Worm (Caenorhabditis elegans) whole organism, L4 larva: ENCODE results near the gene F27E5.3.

Experiments used
- F10B5.3 ChIP-seq: sonication (generic microtip); optimal IDR thresholded peaks from 2 replicates; lab custom pipeline; 2016; ENCODE audit warnings: mild to moderate bottlenecking, missing genetic modification characterization, missing compliant biosample characterization
- F26F4.8 ChIP-seq: fragments of 200-800 bp; sonication (Bioruptor generic); conservative IDR thresholded peaks from 2 replicates; pipeline ENCODE4 v1.3.6; 2022; ENCODE audit warnings: missing genetic modification characterization, missing compliant biosample characterization
- F37D6.2 ChIP-seq: sonication (generic microtip); optimal IDR thresholded peaks from 2 replicates; lab custom pipeline; 2016; ENCODE audit warnings: mild to moderate bottlenecking, missing genetic modification characterization, missing compliant biosample characterization
- R02D3.7 ChIP-seq: fragments of 150-350 bp; sonication (generic microtip); optimal IDR thresholded peaks from 3 replicates; lab custom pipeline; 2014; ENCODE audit warnings: missing biosample characterization, missing genetic modification characterization
- T26A8.4 ChIP-seq: fragments of 200-800 bp; sonication (Bioruptor generic); IDR thresholded peaks from 2 replicates; pipeline ENCODE4 v1.3.6; 2022; ENCODE audit warnings: missing genetic modification characterization, missing compliant biosample characterization
- Y48G9A.11 ChIP-seq: fragments of 200-800 bp; sonication (Bioruptor generic); IDR thresholded peaks from 2 replicates; pipeline ENCODE4 v1.3.6; 2022; ENCODE audit warnings: missing genetic modification reagents, missing genetic modification characterization, missing compliant biosample characterization
- aha-1 ChIP-seq: fragments of 150-350 bp; peaks from one replicate; lab custom pipeline; 2014; ENCODE audit warnings: missing biosample characterization, missing genetic modification characterization
- aly-2 ChIP-seq: sonication (generic microtip); optimal IDR thresholded peaks from 2 replicates; lab custom pipeline; 2018; ENCODE audit warnings: missing biosample characterization, missing genetic modification characterization
- ceh-20 ChIP-seq: fragments of 200-800 bp; sonication (Bioruptor generic); IDR thresholded peaks from 2 replicates; pipeline ENCODE4 v1.3.6; 2022; ENCODE audit warnings: missing genetic modification reagents, missing genetic modification characterization, missing compliant biosample characterization
- ceh-28 ChIP-seq: fragments of 150-350 bp; optimal IDR thresholded peaks from 2 replicates; lab custom pipeline; 2014; ENCODE audit warnings: missing biosample characterization, missing genetic modification reagents, missing genetic modification characterization
- ceh-62 ChIP-seq: sonication (generic microtip); optimal IDR thresholded peaks from 2 replicates; lab custom pipeline; 2017; ENCODE audit warnings: missing biosample characterization, missing genetic modification characterization
- daf-16 ChIP-seq, 3 experiments: sonication (generic microtip); optimal IDR thresholded peaks; 2 replicates each; lab custom pipeline; 2016 to 2017; ENCODE audit warnings: missing genetic modification characterization in 3 of 3, missing genetic modification reagents in 3 of 3, mild to moderate bottlenecking in 2 of 3, missing compliant biosample characterization in 2 of 3, missing biosample characterization in 1 of 3, moderate library complexity in 1 of 3
- dmd-6 ChIP-seq: fragments of 200-800 bp; sonication (Bioruptor generic); IDR thresholded peaks from 2 replicates; pipeline ENCODE4 v1.3.6; 2022; ENCODE audit warnings: missing genetic modification reagents, missing genetic modification characterization, missing compliant biosample characterization
- dmd-8 ChIP-seq: fragments of 200-800 bp; sonication (Bioruptor generic); IDR thresholded peaks from 2 replicates; pipeline ENCODE4 v1.3.6; 2022; ENCODE audit warnings: missing genetic modification characterization, missing compliant biosample characterization
- egl-43 ChIP-seq: fragments of 200-800 bp; sonication (Bioruptor generic); IDR thresholded peaks from 2 replicates; pipeline ENCODE4 v1.3.6; 2022; ENCODE audit warnings: missing genetic modification reagents, missing genetic modification characterization, missing compliant biosample characterization
- fos-1 ChIP-seq: fragments of 150-350 bp; optimal IDR thresholded peaks from 2 replicates; lab custom pipeline; 2014; ENCODE audit warnings: missing biosample characterization, missing genetic modification characterization
- hif-1 ChIP-seq, 2 experiments: sonication (generic microtip); optimal IDR thresholded peaks; 2 replicates each; lab custom pipeline; 2016 to 2017; ENCODE audit warnings: missing compliant biosample characterization in 2 of 2, missing genetic modification characterization in 2 of 2, missing genetic modification reagents in 2 of 2, missing genotype in 2 of 2, mild to moderate bottlenecking in 1 of 2
- hlh-11 ChIP-seq: fragments of 200-800 bp; sonication (Bioruptor generic); optimal IDR thresholded peaks from 2 replicates; lab custom pipeline; 2018; ENCODE audit warnings: mild to moderate bottlenecking, missing genetic modification characterization, missing compliant biosample characterization
- mes-2 ChIP-seq: sonication (generic microtip); optimal IDR thresholded peaks from 2 replicates; lab custom pipeline; 2016; ENCODE audit warnings: missing genotype, mild to moderate bottlenecking, missing genetic modification characterization, missing compliant biosample characterization; ENCODE audit not compliant: poor library complexity, severe bottlenecking
- mxl-3 ChIP-seq: fragments of 200-800 bp; sonication (Bioruptor generic); optimal IDR thresholded peaks from 2 replicates; lab custom pipeline; 2018; ENCODE audit warnings: mild to moderate bottlenecking, missing genetic modification characterization, missing compliant biosample characterization
- nhr-10 ChIP-seq: fragments of 150-350 bp; optimal IDR thresholded peaks from 2 replicates; lab custom pipeline; 2014; ENCODE audit warnings: missing biosample characterization, missing genetic modification characterization
- nhr-237 ChIP-seq: sonication (generic microtip); optimal IDR thresholded peaks from 2 replicates; lab custom pipeline; 2017; ENCODE audit warnings: missing biosample characterization, missing genetic modification characterization
- nhr-42 ChIP-seq: fragments of 200-800 bp; sonication (Bioruptor generic); IDR thresholded peaks from 2 replicates; pipeline ENCODE4 v1.3.6; 2022; ENCODE audit warnings: missing genetic modification characterization, missing compliant biosample characterization
- nhr-6 ChIP-seq: fragments of 150-350 bp; optimal IDR thresholded peaks from 2 replicates; lab custom pipeline; 2014; ENCODE audit warnings: missing biosample characterization, missing genetic modification characterization
- nhr-77 ChIP-seq: fragments of 150-350 bp; optimal IDR thresholded peaks from 2 replicates; lab custom pipeline; 2014; ENCODE audit warnings: missing biosample characterization, missing genetic modification characterization
- php-3 ChIP-seq: fragments of 200-800 bp; sonication (Bioruptor generic); IDR thresholded peaks from 2 replicates; pipeline ENCODE4 v1.3.6; 2022; ENCODE audit warnings: missing genetic modification reagents, missing genetic modification characterization, missing compliant biosample characterization
- snpc-4 ChIP-seq: fragments of 150-350 bp; optimal IDR thresholded peaks from 2 replicates; lab custom pipeline; 2014; ENCODE audit warnings: missing biosample characterization, missing genetic modification characterization
- tag-97 ChIP-seq: fragments of 200-800 bp; sonication (Bioruptor generic); IDR thresholded peaks from 2 replicates; pipeline ENCODE4 v1.3.6; 2022; ENCODE audit warnings: missing genetic modification characterization, missing compliant biosample characterization
- tra-1 ChIP-seq: fragments of 200-800 bp; sonication (Bioruptor generic); IDR thresholded peaks from 2 replicates; pipeline ENCODE4 v1.3.6; 2022; ENCODE audit warnings: missing genetic modification reagents, missing genetic modification characterization, missing compliant biosample characterization
- unc-62 ChIP-seq, 3 experiments: fragments of 150-350 bp in 1 of 3; sonication (generic microtip); optimal IDR thresholded peaks in 2 of 3; peaks in 1 of 3; 1 replicate in 1 of 3; 2 replicates in 2 of 3; lab custom pipeline; 2014 to 2017; ENCODE audit warnings: missing biosample characterization in 3 of 3, missing genetic modification characterization in 3 of 3, missing genetic modification reagents in 3 of 3, missing genotype in 1 of 3
- zag-1 ChIP-seq: fragments of 150-350 bp; optimal IDR thresholded peaks from 2 replicates; lab custom pipeline; 2014; ENCODE audit warnings: missing biosample characterization, missing genetic modification characterization
- ztf-7 ChIP-seq: fragments of 150-350 bp; optimal IDR thresholded peaks from 2 replicates; lab custom pipeline; 2014; ENCODE audit warnings: missing biosample characterization, missing genetic modification characterization

Gene F27E5.3

DNA sequence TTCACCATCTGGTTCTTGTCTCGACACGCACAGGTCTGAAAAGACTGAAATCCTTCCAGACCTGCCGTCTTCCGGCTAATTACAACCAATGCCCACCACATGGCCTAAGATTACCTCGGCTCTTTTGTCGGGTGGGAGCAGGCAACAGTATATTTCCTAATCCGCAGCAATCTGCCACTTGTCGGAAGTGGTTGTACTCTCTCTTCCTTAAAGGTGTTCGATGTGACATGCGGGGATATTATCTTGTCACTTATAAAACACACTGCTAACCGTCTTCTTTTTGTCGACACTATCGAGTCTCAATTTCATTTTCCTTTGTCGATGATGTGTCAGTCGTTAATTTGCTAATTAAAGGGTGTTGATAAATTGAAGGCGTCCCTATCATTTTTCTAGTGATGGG lies at the start of gene F27E5.3:
Gene F27E5.3 (minus strand): TSS at position 101 of the 400 bp plus-strand sequence.
- no peak for TF ChIP-seq dmd-8 (GFP tag; lab: Robert Waterston, UW)
- no peak for TF ChIP-seq F26F4.8 (GFP tag; lab: Robert Waterston, UW)
- no peak for TF ChIP-seq nhr-10
- peak in 1 of 2 experiments; percentile 70 for TF ChIP-seq unc-62 (GFP tag; optimal IDR thresholded peaks at IDR 0.05 in 1 of 2; lab: Kevin White, UChicago)
- no peak for TF ChIP-seq unc-62 (tag; optimal IDR thresholded peaks at IDR 0.05; lab: Kevin White, UChicago)

DNA sequence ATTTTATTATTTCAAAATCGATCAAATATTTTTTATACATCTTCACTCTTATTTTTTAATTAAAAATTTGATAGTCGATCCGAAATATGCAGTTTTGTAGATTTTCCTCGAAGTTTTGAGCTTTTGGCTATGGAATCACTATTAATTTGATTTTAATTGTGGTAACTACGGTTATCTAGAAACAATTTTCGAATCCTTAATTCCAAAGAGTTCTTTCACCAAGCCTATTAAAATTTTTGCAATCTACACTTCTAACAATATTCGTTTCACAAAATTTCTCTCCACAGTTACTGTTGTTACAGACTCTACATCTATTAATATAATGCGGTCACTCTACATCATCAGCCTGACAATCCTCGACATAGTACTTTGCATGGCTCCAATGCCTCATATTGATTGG lies 48.2 kb upstream of the F27E5.3 start, which contains the start of gene R05H5.7:
Gene R05H5.7 (plus strand): TSS at position 301 of the 400 bp plus-strand sequence.
- TF ChIP-seq nhr-237 (no peak), dmd-6 (GFP tag; lab: Robert Waterston, UW) (no peak), mxl-3 (GFP tag; lab: Kevin White, UChicago) (no peak), fos-1 (tag; lab: Kevin White, UChicago) (no peak), zag-1 (tag; lab: Kevin White, UChicago) (no peak), R02D3.7 (tag; lab: Kevin White, UChicago) (no peak), ceh-28 (tag; lab: Kevin White, UChicago) (no peak), nhr-6 (tag; lab: Kevin White, UChicago) (no peak), ceh-62 (tag; lab: Kevin White, UChicago) (no peak), tag-97 (GFP tag; lab: Robert Waterston, UW) (no peak)

- no peak for TF ChIP-seq ceh-62 (tag; lab: Kevin White, UChicago)
- TF ChIP-seq nhr-42 (GFP tag; lab: Robert Waterston, UW) = no peak
- TF ChIP-seq hlh-11 (tag; lab: Kevin White, UChicago) = no peak
- no peak for TF ChIP-seq ztf-7 (tag; lab: Kevin White, UChicago)
- no peak for TF ChIP-seq aly-2 (tag; lab: Kevin White, UChicago)
- TF ChIP-seq, all 104 proteins: peak for 0
Measured at ce11 chrII:10189369-10189768, 45.4 kb upstream of the F27E5.3 start, which contains the start of gene cdc-25.4. TSS of gene cdc-25.4 (minus strand) at chrII:10189469.

DNA sequence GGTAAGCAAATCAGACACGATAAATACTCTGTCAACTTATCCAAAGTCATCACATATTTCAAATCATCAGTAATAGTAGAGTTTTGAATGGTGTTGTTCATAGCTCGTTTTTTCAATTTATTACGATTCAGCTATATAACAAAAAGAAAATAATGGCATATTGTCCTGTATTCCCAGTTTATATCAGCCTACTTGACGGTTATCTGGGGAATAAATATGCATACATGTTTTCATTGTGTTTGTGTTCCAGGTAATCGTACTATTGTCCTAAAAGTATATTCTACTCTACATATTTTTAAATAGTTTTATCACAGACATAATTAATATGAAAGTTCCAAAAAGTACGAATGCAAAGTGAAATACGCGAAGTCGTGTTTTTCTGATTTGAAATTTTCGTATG lies 43.8 kb upstream of the F27E5.3 start, which contains the start of gene srd-2:
Gene srd-2 (minus strand): TSS at position 101 of the 400 bp plus-strand sequence.
- TF ChIP-seq Y48G9A.11 (GFP tag; lab: Robert Waterston, UW) (no peak), F37D6.2 (tag; lab: Kevin White, UChicago) (no peak), T26A8.4 (GFP tag; lab: Robert Waterston, UW) (no peak)

- TF ChIP-seq php-3 (GFP tag; lab: Robert Waterston, UW) (no peak), hlh-11 (tag; lab: Kevin White, UChicago) (no peak), egl-43 (GFP tag; lab: Robert Waterston, UW) (no peak), nhr-10 (no peak), aha-1 (tag; lab: Kevin White, UChicago) (no peak), mes-2 (tag; lab: Kevin White, UChicago) (no peak), Y48G9A.11 (GFP tag; lab: Robert Waterston, UW) (no peak), F10B5.3 (tag; lab: Kevin White, UChicago) (no peak), nhr-77 (tag; lab: Kevin White, UChicago) (no peak), snpc-4 (no peak), tra-1 (GFP tag; lab: Robert Waterston, UW) (no peak), hif-1 (tag; optimal IDR thresholded peaks at IDR 0.05; lab: Kevin White, UChicago) (no peak), daf-16 (GFP tag; optimal IDR thresholded peaks at IDR 0.05; lab: Kevin White, UChicago) (no peak), daf-16 (tag; optimal IDR thresholded peaks at IDR 0.05; lab: Kevin White, UChicago) (no peak), ceh-20 (GFP tag; lab: Robert Waterston, UW) (no peak)
- TF ChIP-seq, all 104 proteins: peak for 0
Measured at ce11 chrII:10182634-10183033, 38.6 kb upstream of the F27E5.3 start, which contains the start of gene srd-1. TSS of gene srd-1 (minus strand) at chrII:10182734.
